Worm (Caenorhabditis elegans) whole organism, early embryonic: ENCODE measurements around the gene nhr-280.

Experiments
- F13C5.2 ChIP-seq: sonication (generic microtip); optimal IDR thresholded peaks from 2 replicates; lab custom pipeline; 2017; ENCODE audit warnings: mild to moderate bottlenecking, missing genetic modification characterization, inconsistent platforms, missing compliant biosample characterization
- ama-1 ChIP-seq: fragments of 150-350 bp; optimal IDR thresholded peaks from 2 replicates; lab custom pipeline; 2014
- ceh-13 ChIP-seq: fragments of 200-800 bp; sonication (Bioruptor generic); optimal IDR thresholded peaks from 2 replicates; lab custom pipeline; 2018; ENCODE audit warnings: mild to moderate bottlenecking, missing genetic modification characterization, missing compliant biosample characterization
- flt-1 ChIP-seq: fragments of 200-800 bp; sonication (Bioruptor generic); IDR thresholded peaks from 2 replicates; pipeline ENCODE4 v1.3.6; 2022; ENCODE audit warnings: missing genetic modification characterization, missing compliant biosample characterization
- pes-1 ChIP-seq: fragments of 200-800 bp; sonication (Bioruptor generic); IDR thresholded peaks from 2 replicates; pipeline ENCODE4 v1.3.6; 2022; ENCODE audit warnings: missing genetic modification reagents, missing genetic modification characterization, missing compliant biosample characterization
- sea-1 ChIP-seq: fragments of 200-800 bp; sonication (Bioruptor generic); conservative IDR thresholded peaks from 2 replicates; pipeline ENCODE4 v1.3.6; 2022; ENCODE audit warnings: missing genetic modification characterization, missing compliant biosample characterization

- TF ChIP-seq ceh-13 (no peak), ama-1 (no peak), sea-1 (GFP tag; lab: Robert Waterston, UW) (no peak), flt-1 (GFP tag; lab: Robert Waterston, UW) (no peak), F13C5.2 (tag; lab: Kevin White, UChicago) (no peak), pes-1 (GFP tag; lab: Robert Waterston, UW) (no peak)
These were observed 6.1 kb downstream of the nhr-280 start, which contains the start of gene pals-23 for ce11 chrIII:124478-124877.
